Worm (Caenorhabditis elegans) whole organism, L4 larva: ENCODE measurements around the gene madf-4.

Experiments
- F10B5.3 ChIP-seq: sonication (generic microtip); optimal IDR thresholded peaks from 2 replicates; lab custom pipeline; 2016; ENCODE audit warnings: mild to moderate bottlenecking, missing genetic modification characterization, missing compliant biosample characterization
- F26F4.8 ChIP-seq: fragments of 200-800 bp; sonication (Bioruptor generic); conservative IDR thresholded peaks from 2 replicates; pipeline ENCODE4 v1.3.6; 2022; ENCODE audit warnings: missing genetic modification characterization, missing compliant biosample characterization
- F37D6.2 ChIP-seq: sonication (generic microtip); optimal IDR thresholded peaks from 2 replicates; lab custom pipeline; 2016; ENCODE audit warnings: mild to moderate bottlenecking, missing genetic modification characterization, missing compliant biosample characterization
- F44E2.7 ChIP-seq: fragments of 200-800 bp; sonication (Bioruptor generic); IDR thresholded peaks from 2 replicates; pipeline ENCODE4 v2.1.2; 2022; ENCODE audit warnings: missing genetic modification characterization, missing compliant biosample characterization
- F49E8.2 ChIP-seq: sonication (generic microtip); optimal IDR thresholded peaks from 2 replicates; lab custom pipeline; 2016; ENCODE audit warnings: missing compliant biosample characterization, mild to moderate bottlenecking, missing genetic modification characterization, borderline replicate concordance
- T20F7.1 ChIP-seq: fragments of 200-800 bp; sonication (Bioruptor generic); optimal IDR thresholded peaks from 2 replicates; lab custom pipeline; 2018; ENCODE audit warnings: mild to moderate bottlenecking, missing genetic modification characterization, missing compliant biosample characterization
- T26A8.4 ChIP-seq: fragments of 200-800 bp; sonication (Bioruptor generic); IDR thresholded peaks from 2 replicates; pipeline ENCODE4 v1.3.6; 2022; ENCODE audit warnings: missing genetic modification characterization, missing compliant biosample characterization
- Y5F2A.4 ChIP-seq: fragments of 200-800 bp; sonication (Bioruptor generic); optimal IDR thresholded peaks from 2 replicates; lab custom pipeline; 2018; ENCODE audit warnings: mild to moderate bottlenecking, missing genetic modification characterization, missing compliant biosample characterization
- Y75B8A.6 ChIP-seq: fragments of 200-800 bp; sonication (Bioruptor generic); IDR thresholded peaks from 2 replicates; pipeline ENCODE4 v1.3.6; 2022; ENCODE audit warnings: missing genetic modification reagents, missing genetic modification characterization, missing compliant biosample characterization
- ZK546.5 ChIP-seq, 2 experiments: sonication (generic microtip); optimal IDR thresholded peaks; 2 replicates each; lab custom pipeline; 2017; ENCODE audit warnings: missing biosample characterization in 2 of 2, missing genetic modification characterization in 2 of 2
- aha-1 ChIP-seq: fragments of 150-350 bp; peaks from one replicate; lab custom pipeline; 2014; ENCODE audit warnings: missing biosample characterization, missing genetic modification characterization
- ama-1 ChIP-seq: fragments of 150-350 bp; optimal IDR thresholded peaks from 2 replicates; lab custom pipeline; 2014; ENCODE audit warnings: inconsistent platforms, mixed read lengths
- arid-1 ChIP-seq: fragments of 200-800 bp; sonication (Bioruptor generic); conservative IDR thresholded peaks from 2 replicates; pipeline ENCODE4 v1.3.6; 2022; ENCODE audit warnings: missing genetic modification reagents, missing genetic modification characterization, missing compliant biosample characterization
- ceh-20 ChIP-seq: fragments of 200-800 bp; sonication (Bioruptor generic); IDR thresholded peaks from 2 replicates; pipeline ENCODE4 v1.3.6; 2022; ENCODE audit warnings: missing genetic modification reagents, missing genetic modification characterization, missing compliant biosample characterization
- ceh-28 ChIP-seq: fragments of 150-350 bp; optimal IDR thresholded peaks from 2 replicates; lab custom pipeline; 2014; ENCODE audit warnings: missing biosample characterization, missing genetic modification reagents, missing genetic modification characterization
- ceh-44 ChIP-seq: fragments of 200-800 bp; sonication (Bioruptor generic); IDR thresholded peaks from 2 replicates; pipeline ENCODE4 v1.3.6; 2022; ENCODE audit warnings: missing genetic modification reagents, missing genetic modification characterization, missing compliant biosample characterization
- cey-2 ChIP-seq: sonication (generic microtip); optimal IDR thresholded peaks from 3 replicates; lab custom pipeline; 2017; ENCODE audit warnings: missing genetic modification characterization, mild to moderate bottlenecking, missing compliant biosample characterization, antibody characterized with exemption, borderline replicate concordance; ENCODE audit not compliant: insufficient read depth
- ctbp-1 ChIP-seq: fragments of 200-800 bp; sonication (Bioruptor generic); IDR thresholded peaks from 2 replicates; pipeline ENCODE4 v1.3.6; 2022; ENCODE audit warnings: missing genetic modification reagents, missing genetic modification characterization, missing compliant biosample characterization
- daf-8 ChIP-seq: fragments of 200-800 bp; sonication (Bioruptor generic); IDR thresholded peaks from 2 replicates; pipeline ENCODE4 v1.3.6; 2022; ENCODE audit warnings: missing genetic modification characterization, missing compliant biosample characterization
- dmd-8 ChIP-seq: fragments of 200-800 bp; sonication (Bioruptor generic); IDR thresholded peaks from 2 replicates; pipeline ENCODE4 v1.3.6; 2022; ENCODE audit warnings: missing genetic modification characterization, missing compliant biosample characterization
- dmd-9 ChIP-seq: fragments of 200-800 bp; sonication (Bioruptor generic); IDR thresholded peaks from 2 replicates; pipeline ENCODE4 v1.3.6; 2022; ENCODE audit warnings: missing genetic modification reagents, missing genetic modification characterization, missing compliant biosample characterization
- dpl-1 ChIP-seq: fragments of 150-350 bp; optimal IDR thresholded peaks from 2 replicates; lab custom pipeline; 2014; ENCODE audit warnings: missing biosample characterization, missing genetic modification reagents, missing genetic modification characterization
- egl-43 ChIP-seq: fragments of 200-800 bp; sonication (Bioruptor generic); IDR thresholded peaks from 2 replicates; pipeline ENCODE4 v1.3.6; 2022; ENCODE audit warnings: missing genetic modification reagents, missing genetic modification characterization, missing compliant biosample characterization
- fkh-10 ChIP-seq: fragments of 150-350 bp; optimal IDR thresholded peaks from 2 replicates; lab custom pipeline; 2014; ENCODE audit warnings: missing biosample characterization, missing genetic modification reagents, missing genetic modification characterization
- fos-1 ChIP-seq: fragments of 150-350 bp; optimal IDR thresholded peaks from 2 replicates; lab custom pipeline; 2014; ENCODE audit warnings: missing biosample characterization, missing genetic modification characterization
- hif-1 ChIP-seq, 2 experiments: sonication (generic microtip); optimal IDR thresholded peaks; 2 replicates each; lab custom pipeline; 2016 to 2017; ENCODE audit warnings: missing compliant biosample characterization in 2 of 2, missing genetic modification characterization in 2 of 2, missing genetic modification reagents in 2 of 2, missing genotype in 2 of 2, mild to moderate bottlenecking in 1 of 2
- hlh-11 ChIP-seq: fragments of 200-800 bp; sonication (Bioruptor generic); optimal IDR thresholded peaks from 2 replicates; lab custom pipeline; 2018; ENCODE audit warnings: mild to moderate bottlenecking, missing genetic modification characterization, missing compliant biosample characterization
- hlh-30 ChIP-seq: sonication (generic microtip); optimal IDR thresholded peaks from 2 replicates; lab custom pipeline; 2017; ENCODE audit warnings: antibody characterized with exemption, mild to moderate bottlenecking, missing genetic modification characterization, missing compliant biosample characterization; ENCODE audit not compliant: insufficient read depth
- lin-13 ChIP-seq: fragments of 150-350 bp; optimal IDR thresholded peaks from 2 replicates; lab custom pipeline; 2014; ENCODE audit warnings: missing biosample characterization, missing genetic modification reagents, missing genetic modification characterization
- lin-15B ChIP-seq: fragments of 150-350 bp; sonication (generic microtip); optimal IDR thresholded peaks from 3 replicates; lab custom pipeline; 2014; ENCODE audit warnings: missing biosample characterization, missing genetic modification characterization
- lin-38 ChIP-seq: fragments of 200-800 bp; sonication (Bioruptor generic); IDR thresholded peaks from 2 replicates; pipeline ENCODE4 v1.3.6; 2022; ENCODE audit warnings: missing genetic modification reagents, missing genetic modification characterization, missing compliant biosample characterization
- lir-3 ChIP-seq: sonication (generic microtip); optimal IDR thresholded peaks from 2 replicates; lab custom pipeline; 2016; ENCODE audit warnings: mild to moderate bottlenecking, missing genetic modification characterization, missing compliant biosample characterization
- madf-9 ChIP-seq: fragments of 200-800 bp; sonication (Bioruptor generic); conservative IDR thresholded peaks from 2 replicates; pipeline ENCODE4 v1.3.6; 2022; ENCODE audit warnings: missing genetic modification reagents, missing genetic modification characterization, missing compliant biosample characterization
- mxl-3 ChIP-seq: fragments of 200-800 bp; sonication (Bioruptor generic); optimal IDR thresholded peaks from 2 replicates; lab custom pipeline; 2018; ENCODE audit warnings: mild to moderate bottlenecking, missing genetic modification characterization, missing compliant biosample characterization
- nhr-10 ChIP-seq: fragments of 150-350 bp; optimal IDR thresholded peaks from 2 replicates; lab custom pipeline; 2014; ENCODE audit warnings: missing biosample characterization, missing genetic modification characterization
- nhr-102 ChIP-seq: sonication (generic microtip); optimal IDR thresholded peaks from 2 replicates; lab custom pipeline; 2016; ENCODE audit warnings: mild to moderate bottlenecking, missing genetic modification characterization, moderate library complexity, missing compliant biosample characterization
- nhr-237 ChIP-seq: sonication (generic microtip); optimal IDR thresholded peaks from 2 replicates; lab custom pipeline; 2017; ENCODE audit warnings: missing biosample characterization, missing genetic modification characterization
- nhr-25 ChIP-seq: sonication (generic microtip); optimal IDR thresholded peaks from 2 replicates; lab custom pipeline; 2017; ENCODE audit warnings: missing genetic modification characterization, mild to moderate bottlenecking, missing compliant biosample characterization, antibody characterized with exemption, moderate library complexity, borderline replicate concordance; ENCODE audit not compliant: insufficient read depth
- nhr-28 ChIP-seq: fragments of 150-350 bp; optimal IDR thresholded peaks from 2 replicates; lab custom pipeline; 2014; ENCODE audit warnings: missing biosample characterization, missing genetic modification characterization
- nhr-41 ChIP-seq: fragments of 200-800 bp; sonication (Bioruptor generic); IDR thresholded peaks from 2 replicates; pipeline ENCODE4 v1.3.6; 2022; ENCODE audit warnings: missing genetic modification reagents, missing genetic modification characterization, missing compliant biosample characterization
- nhr-48 ChIP-seq: sonication (generic microtip); optimal IDR thresholded peaks from 2 replicates; lab custom pipeline; 2016; ENCODE audit warnings: mild to moderate bottlenecking, missing genetic modification characterization, missing compliant biosample characterization
- nhr-77 ChIP-seq: fragments of 150-350 bp; optimal IDR thresholded peaks from 2 replicates; lab custom pipeline; 2014; ENCODE audit warnings: missing biosample characterization, missing genetic modification characterization
- php-3 ChIP-seq: fragments of 200-800 bp; sonication (Bioruptor generic); IDR thresholded peaks from 2 replicates; pipeline ENCODE4 v1.3.6; 2022; ENCODE audit warnings: missing genetic modification reagents, missing genetic modification characterization, missing compliant biosample characterization
- sdz-12 ChIP-seq: fragments of 200-800 bp; sonication (Bioruptor generic); optimal IDR thresholded peaks from 2 replicates; lab custom pipeline; 2018; ENCODE audit warnings: mild to moderate bottlenecking, missing genetic modification characterization, missing compliant biosample characterization
- set-16 ChIP-seq: fragments of 200-800 bp; sonication (Bioruptor generic); IDR thresholded peaks from 2 replicates; pipeline ENCODE4 v1.3.6; 2022; ENCODE audit warnings: missing genetic modification reagents, missing genetic modification characterization, missing compliant biosample characterization
- skn-1 ChIP-seq: fragments of 150-350 bp; optimal IDR thresholded peaks from 2 replicates; lab custom pipeline; 2014; ENCODE audit warnings: missing biosample characterization, missing genetic modification characterization
- tag-97 ChIP-seq: fragments of 200-800 bp; sonication (Bioruptor generic); IDR thresholded peaks from 2 replicates; pipeline ENCODE4 v1.3.6; 2022; ENCODE audit warnings: missing genetic modification characterization, missing compliant biosample characterization
- unc-130 ChIP-seq: sonication (generic microtip); optimal IDR thresholded peaks from 2 replicates; lab custom pipeline; 2016; ENCODE audit warnings: missing genetic modification reagents, missing genetic modification characterization, missing compliant biosample characterization
- unc-39 ChIP-seq: sonication (generic microtip); optimal IDR thresholded peaks from 2 replicates; lab custom pipeline; 2017; ENCODE audit warnings: missing biosample characterization, missing genetic modification characterization
- vab-7 ChIP-seq: fragments of 200-800 bp; sonication (Bioruptor generic); IDR thresholded peaks from 2 replicates; pipeline ENCODE4 v1.3.6; 2022; ENCODE audit warnings: missing genetic modification reagents, missing genetic modification characterization, missing compliant biosample characterization
- zag-1 ChIP-seq: fragments of 150-350 bp; optimal IDR thresholded peaks from 2 replicates; lab custom pipeline; 2014; ENCODE audit warnings: missing biosample characterization, missing genetic modification characterization
- zfp-3 ChIP-seq: fragments of 200-800 bp; sonication (Bioruptor generic); conservative IDR thresholded peaks from 2 replicates; pipeline ENCODE4 v1.3.6; 2022; ENCODE audit warnings: missing genetic modification reagents, missing genetic modification characterization, missing compliant biosample characterization
- ztf-11 ChIP-seq: fragments of 150-350 bp; optimal IDR thresholded peaks from 2 replicates; lab custom pipeline; 2014; ENCODE audit warnings: missing biosample characterization, missing genetic modification characterization

Gene madf-4

DNA sequence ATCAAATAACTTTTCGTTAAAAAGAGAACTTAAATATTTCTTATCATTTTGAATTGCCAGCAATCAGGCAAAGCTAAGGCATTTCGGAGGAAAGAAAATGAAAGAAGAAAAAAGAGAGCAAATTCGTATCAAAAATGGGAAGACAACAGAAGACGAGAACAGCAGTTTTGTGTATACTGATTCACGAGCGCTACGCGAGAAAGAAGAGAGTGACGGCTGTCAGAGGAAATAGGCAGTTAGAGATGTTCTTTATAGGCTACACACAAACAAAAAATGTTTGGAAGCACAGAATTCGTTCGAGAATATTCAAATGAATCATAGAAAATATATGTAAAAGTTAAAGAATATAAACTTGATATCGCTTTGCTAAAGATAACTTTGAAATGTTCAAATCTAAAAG, 22.5 kb upstream of the madf-4 start (continued):
- TF ChIP-seq nhr-41 (GFP tag; lab: Robert Waterston, UW) (no peak), ceh-44 (GFP tag; lab: Robert Waterston, UW) (no peak), F26F4.8 (no peak), nhr-237 (tag; lab: Kevin White, UChicago) (no peak), dpl-1 (GFP tag; lab: Kevin White, UChicago) (no peak), fos-1 (tag; lab: Kevin White, UChicago) (no peak), F10B5.3 (no peak), madf-9 (GFP tag; lab: Robert Waterston, UW) (no peak), egl-43 (GFP tag; lab: Robert Waterston, UW) (no peak), ama-1 (lab: Kevin White, UChicago) (no peak), F49E8.2 (tag; lab: Kevin White, UChicago) (no peak), Y5F2A.4 (GFP tag; lab: Kevin White, UChicago) (no peak), dmd-9 (GFP tag; lab: Robert Waterston, UW) (no peak), lin-15B (tag; lab: Kevin White, UChicago) (no peak), nhr-48 (tag; lab: Kevin White, UChicago) (no peak), nhr-102 (tag; lab: Kevin White, UChicago) (no peak), php-3 (no peak), zag-1 (no peak), mxl-3 (no peak), ZK546.5 (tag; optimal IDR thresholded peaks at IDR 0.05; lab: Kevin White, UChicago) (no peak), ctbp-1 (GFP tag; lab: Robert Waterston, UW) (no peak), nhr-10 (tag; lab: Kevin White, UChicago) (no peak), F37D6.2 (tag; lab: Kevin White, UChicago) (no peak), ztf-11 (tag; lab: Kevin White, UChicago) (no peak), nhr-28 (tag; lab: Kevin White, UChicago) (peak; percentile 98), arid-1 (no peak), nhr-77 (tag; lab: Kevin White, UChicago) (no peak), unc-39 (tag; lab: Kevin White, UChicago) (no peak), lir-3 (tag; lab: Kevin White, UChicago) (no peak), tag-97 (GFP tag; lab: Robert Waterston, UW) (no peak), T26A8.4 (GFP tag; lab: Robert Waterston, UW) (no peak), set-16 (GFP tag; lab: Robert Waterston, UW) (no peak), hif-1 (tag; optimal IDR thresholded peaks at IDR 0.05; lab: Kevin White, UChicago) (no peak), hlh-11 (tag; lab: Kevin White, UChicago) (peak; percentile 52), dmd-8 (GFP tag; lab: Robert Waterston, UW) (no peak), ceh-20 (GFP tag; lab: Robert Waterston, UW) (no peak), cey-2 (no peak), ceh-28 (no peak), zfp-3 (no peak), lin-38 (GFP tag; lab: Robert Waterston, UW) (no peak), T20F7.1 (GFP tag; lab: Kevin White, UChicago) (peak; percentile 19), aha-1 (no peak), hlh-30 (peak; percentile 53), unc-130 (no peak), F44E2.7 (GFP tag; lab: Robert Waterston, UW) (no peak), nhr-25 (no peak), skn-1 (tag; lab: Kevin White, UChicago) (no peak), fkh-10 (GFP tag; lab: Kevin White, UChicago) (no peak), lin-13 (peak; percentile 16), Y75B8A.6 (GFP tag; lab: Robert Waterston, UW) (no peak), daf-8 (no peak), vab-7 (GFP tag; lab: Robert Waterston, UW) (no peak), sdz-12 (GFP tag; lab: Kevin White, UChicago) (no peak)
